Fruit fly (Drosophila melanogaster): ENCODE measurements around the gene CG42870.

The CG42870 gene

dm6 chr3R:21719934-21720431, 17.2 kb downstream of the CG42870 start (continued):
- TF ChIP-seq Stat92E (GFP tag; optimal IDR thresholded peaks at IDR 0.05): no peak
- TF ChIP-seq CG31441 (GFP tag; IDR thresholded peaks at IDR 0.05): peak; percentile 73
- no peak for TF ChIP-seq sr (GFP tag; IDR thresholded peaks at IDR 0.05)
- TF ChIP-seq dpn (GFP tag; optimal IDR thresholded peaks at IDR 0.05): peak; percentile 16 to 48
- no peak for TF ChIP-seq eyg (GFP tag; optimal IDR thresholded peaks at IDR 0.05)
- TF ChIP-seq pzg (GFP tag; optimal IDR thresholded peaks at IDR 0.05): no peak
- TF ChIP-seq odd (GFP tag; optimal IDR thresholded peaks at IDR 0.05): peak; percentile 57
- TF ChIP-seq bigmax (GFP tag; optimal IDR thresholded peaks at IDR 0.05): no peak
- TF ChIP-seq CG2120 (GFP tag; optimal IDR thresholded peaks at IDR 0.05): peak; percentile 71
- TF ChIP-seq gro (GFP tag; optimal IDR thresholded peaks at IDR 0.05): peak; percentile 11
- TF ChIP-seq D19B (GFP tag; optimal IDR thresholded peaks at IDR 0.05): peak; percentile 1
- no peak for TF ChIP-seq ash1 (GFP tag; optimal IDR thresholded peaks at IDR 0.05)
- TF ChIP-seq CG6272 (GFP tag; IDR thresholded peaks at IDR 0.05): no peak
- TF ChIP-seq Dfd (GFP tag; optimal IDR thresholded peaks at IDR 0.05): no peak
- no peak for TF ChIP-seq yki (optimal IDR thresholded peaks at IDR 0.05)
- TF ChIP-seq CG8290 (GFP tag; optimal IDR thresholded peaks at IDR 0.05): no peak
- TF ChIP-seq CG8290 (tag; optimal IDR thresholded peaks at IDR 0.05): no peak
- no peak for TF ChIP-seq sug (tag; optimal IDR thresholded peaks at IDR 0.05)
- no peak for TF ChIP-seq ci (GFP tag; IDR thresholded peaks at IDR 0.05)
- TF ChIP-seq jigr1 (GFP tag; IDR thresholded peaks at IDR 0.05): no peak
- TF ChIP-seq chinmo (GFP tag; IDR thresholded peaks at IDR 0.05; ENCODE audit: partially characterized antibody): peak; percentile 83; the same call in 3 of the 4 replicates
- TF ChIP-seq CG12942 (GFP tag; optimal IDR thresholded peaks at IDR 0.05): no peak
- peak; percentile 66 for TF ChIP-seq nom (GFP tag; optimal IDR thresholded peaks at IDR 0.05)
- no peak for TF ChIP-seq Kr (GFP tag; optimal IDR thresholded peaks at IDR 0.05)
- no peak for TF ChIP-seq cato (GFP tag; optimal IDR thresholded peaks at IDR 0.05; ENCODE audit: borderline replicate concordance)
- TF ChIP-seq slou (GFP tag; optimal IDR thresholded peaks at IDR 0.05): peak; percentile 14
- no peak for TF ChIP-seq hb (GFP tag; IDR thresholded peaks at IDR 0.05; ENCODE audit: partially characterized antibody)
- no peak for TF ChIP-seq YL-1 (GFP tag; optimal IDR thresholded peaks at IDR 0.05)
- TF ChIP-seq CG13424 (tag; optimal IDR thresholded peaks at IDR 0.05): peak; percentile 57
- TF ChIP-seq fd102C (GFP tag; optimal IDR thresholded peaks at IDR 0.05): no peak
- TF ChIP-seq bab2 (GFP tag; optimal IDR thresholded peaks at IDR 0.05): peak; percentile 16
- peak; percentile 59 to 73 for TF ChIP-seq Trl (optimal IDR thresholded peaks at IDR 0.05)
- TF ChIP-seq Trl (GFP tag; optimal IDR thresholded peaks at IDR 0.05): peak; percentile 27
- no peak for TF ChIP-seq Sry-β (GFP tag; optimal IDR thresholded peaks at IDR 0.05)
- no peak for TF ChIP-seq klu (GFP tag; IDR thresholded peaks at IDR 0.05)
- no peak for TF ChIP-seq Jarid2 (GFP tag; optimal IDR thresholded peaks at IDR 0.05)
- TF ChIP-seq insv (GFP tag; optimal IDR thresholded peaks at IDR 0.05): no peak
- no peak for TF ChIP-seq CG4707 (GFP tag; optimal IDR thresholded peaks at IDR 0.05)
- TF ChIP-seq CG15269 (tag; optimal IDR thresholded peaks at IDR 0.05): peak; percentile 62
- 0 out of 2 replicates have a peak, but pooled peaks have one; percentile 24 for TF ChIP-seq CG16779 (GFP tag; IDR thresholded peaks at IDR 0.05)
- TF ChIP-seq HLH54F (GFP tag; optimal IDR thresholded peaks at IDR 0.05): peak; percentile 13
- no peak for TF ChIP-seq CG10959 (GFP tag; IDR thresholded peaks at IDR 0.05)
- TF ChIP-seq CG4282 (GFP tag; optimal IDR thresholded peaks at IDR 0.05): no peak
- TF ChIP-seq dimm (GFP tag; IDR thresholded peaks at IDR 0.05): no peak
- TF ChIP-seq Six4 (GFP tag; optimal IDR thresholded peaks at IDR 0.05): no peak
- TF ChIP-seq CTCF (GFP tag; optimal IDR thresholded peaks at IDR 0.05): no peak
- no peak for TF ChIP-seq Sin3A (optimal IDR thresholded peaks at IDR 0.05)
- TF ChIP-seq luna (GFP tag; optimal IDR thresholded peaks at IDR 0.05): no peak
- no peak for TF ChIP-seq nerfin-2 (GFP tag; IDR thresholded peaks at IDR 0.05; ENCODE audit: partially characterized antibody)
- no peak for TF ChIP-seq fd64A (GFP tag; optimal IDR thresholded peaks at IDR 0.05)
- no peak for TF ChIP-seq CG7357 (GFP tag; IDR thresholded peaks at IDR 0.05)
- no peak for TF ChIP-seq cg (GFP tag; optimal IDR thresholded peaks at IDR 0.05)
- TF ChIP-seq BEAF-32 (GFP tag; optimal IDR thresholded peaks at IDR 0.05): no peak
